Worm (Caenorhabditis elegans): ENCODE data around the gene oac-58.

oac-58 gene

DNA sequence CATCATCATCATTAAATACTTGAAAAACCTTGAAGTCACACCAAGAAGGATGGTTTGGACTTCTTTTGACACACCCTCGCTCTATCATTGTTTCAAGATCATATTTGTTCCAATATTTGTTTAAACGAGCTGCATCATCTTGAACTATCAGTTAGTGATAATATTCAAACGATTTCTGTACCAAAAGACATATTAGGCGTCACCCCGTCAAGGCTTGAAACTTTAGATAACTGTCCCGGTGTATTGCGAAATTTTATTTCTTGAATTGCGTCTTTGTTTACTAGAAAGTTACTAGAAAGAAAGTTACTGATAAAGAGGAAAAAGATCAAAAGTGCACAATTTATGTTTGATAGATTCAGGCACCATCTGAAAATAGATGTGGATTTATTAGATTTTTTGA lies 5.5 kb downstream of the oac-58 start (continued):
- no peak for TF ChIP-seq vab-7 (GFP tag; IDR thresholded peaks at IDR 0.05)
- TF ChIP-seq mxl-3 (GFP tag; optimal IDR thresholded peaks at IDR 0.05): no peak
- TF ChIP-seq unc-62 (GFP tag; optimal IDR thresholded peaks at IDR 0.05 in 1 of 2): peak in 1 of 2 experiments; percentile 9
- TF ChIP-seq unc-62 (tag; optimal IDR thresholded peaks at IDR 0.05): no peak
- peak; percentile 70 for TF ChIP-seq dve-1 (tag; optimal IDR thresholded peaks at IDR 0.05; ENCODE audit: insufficient read depth)
- no peak for TF ChIP-seq madf-9 (GFP tag; conservative IDR thresholded peaks at IDR 0.05)
- TF ChIP-seq nhr-28 (tag; optimal IDR thresholded peaks at IDR 0.05): peak; percentile 31
- TF ChIP-seq egl-43 (GFP tag; IDR thresholded peaks at IDR 0.05): no peak
- no peak for TF ChIP-seq set-16 (GFP tag; IDR thresholded peaks at IDR 0.05)
- TF ChIP-seq D1046.2 (GFP tag; IDR thresholded peaks at IDR 0.05): no peak
- TF ChIP-seq nhr-48 (tag; optimal IDR thresholded peaks at IDR 0.05): peak; percentile 22
- TF ChIP-seq ceh-32 (tag; optimal IDR thresholded peaks at IDR 0.05; ENCODE audit: poor library complexity): no peak
- no peak for TF ChIP-seq tag-97 (GFP tag; IDR thresholded peaks at IDR 0.05)

DNA sequence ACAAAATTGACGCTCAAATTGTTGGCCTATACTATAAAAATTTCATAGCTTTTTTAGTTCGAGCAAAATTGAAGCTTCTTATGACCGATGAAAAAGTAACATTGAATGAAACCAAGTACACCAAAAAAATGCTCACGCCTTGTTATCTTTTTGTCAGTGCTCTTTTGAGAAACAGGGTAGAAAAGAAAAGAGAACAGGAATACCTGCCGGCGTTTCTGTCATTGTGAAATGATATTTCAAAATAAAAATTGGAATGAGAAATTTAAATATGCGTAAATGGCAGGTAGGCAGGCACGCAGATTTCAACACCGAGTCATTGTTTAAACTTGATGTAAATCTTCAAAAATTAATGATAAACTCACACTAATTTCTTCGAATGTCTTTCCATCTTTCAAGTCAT lies 6.7 kb downstream of the oac-58 start:
- no peak for TF ChIP-seq nhr-25 (tag; optimal IDR thresholded peaks at IDR 0.05; ENCODE audit: borderline replicate concordance, insufficient read depth)
- peak; percentile 17 for TF ChIP-seq dve-1 (tag; optimal IDR thresholded peaks at IDR 0.05; ENCODE audit: insufficient read depth)
- peak; percentile 41; the same call in 1 of the 2 replicates for TF ChIP-seq dmd-6 (GFP tag; IDR thresholded peaks at IDR 0.05)
- no peak for TF ChIP-seq daf-16 (GFP tag; optimal IDR thresholded peaks at IDR 0.05)
- TF ChIP-seq daf-16 (tag; optimal IDR thresholded peaks at IDR 0.05): peak; percentile 13
- no peak for TF ChIP-seq ztf-7 (tag; optimal IDR thresholded peaks at IDR 0.05)
- no peak for TF ChIP-seq F10B5.3 (tag; optimal IDR thresholded peaks at IDR 0.05)
- no peak for TF ChIP-seq cey-2 (tag; optimal IDR thresholded peaks at IDR 0.05; ENCODE audit: borderline replicate concordance, insufficient read depth)

DNA sequence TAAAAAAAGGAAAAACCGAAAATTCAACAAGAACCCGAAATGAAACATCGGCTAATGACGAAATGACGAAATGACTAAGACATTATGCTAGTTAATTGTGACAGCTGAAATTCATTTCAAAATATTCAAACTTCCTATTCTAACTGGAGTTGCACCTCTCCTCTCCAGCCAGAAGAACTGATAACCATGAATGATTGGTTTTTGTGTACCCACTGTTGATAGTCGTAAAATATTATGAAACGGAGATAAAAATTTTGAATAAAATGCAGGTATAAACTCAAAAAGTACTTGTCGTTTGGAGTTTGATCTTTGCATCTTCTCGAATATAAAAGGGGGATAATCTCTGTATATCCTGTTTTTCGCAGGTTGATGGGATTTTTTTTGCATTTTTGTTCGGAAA lies 8.6 kb downstream of the oac-58 start:
- no peak for TF ChIP-seq Y105C5A.15 (GFP tag; IDR thresholded peaks at IDR 0.05)
- no peak for TF ChIP-seq ceh-62 (tag; optimal IDR thresholded peaks at IDR 0.05)
- TF ChIP-seq F10B5.3 (tag; optimal IDR thresholded peaks at IDR 0.05): no peak
- peak; percentile 76 for TF ChIP-seq nhr-28 (tag; optimal IDR thresholded peaks at IDR 0.05)
- TF ChIP-seq lin-1 (GFP tag; IDR thresholded peaks at IDR 0.05): no peak
- peak; percentile 54 for TF ChIP-seq dve-1 (tag; optimal IDR thresholded peaks at IDR 0.05; ENCODE audit: insufficient read depth)
- TF ChIP-seq lin-38 (GFP tag; IDR thresholded peaks at IDR 0.05): no peak
- TF ChIP-seq F49E8.2 (tag; optimal IDR thresholded peaks at IDR 0.05; ENCODE audit: borderline replicate concordance): no peak
- TF ChIP-seq tag-97 (GFP tag; IDR thresholded peaks at IDR 0.05): no peak
- no peak for TF ChIP-seq mes-2 (tag; optimal IDR thresholded peaks at IDR 0.05; ENCODE audit: poor library complexity, severe bottlenecking)
- no peak for TF ChIP-seq spr-1 (tag; optimal IDR thresholded peaks at IDR 0.05)
- TF ChIP-seq aly-2 (tag; optimal IDR thresholded peaks at IDR 0.05): no peak
- no peak for TF ChIP-seq arid-1 (GFP tag; conservative IDR thresholded peaks at IDR 0.05)
- TF ChIP-seq tra-1 (GFP tag; IDR thresholded peaks at IDR 0.05): no peak
- TF ChIP-seq hlh-11 (tag; optimal IDR thresholded peaks at IDR 0.05): peak; percentile 20
- peak; percentile 89 for TF ChIP-seq pqm-1 (tag; optimal IDR thresholded peaks at IDR 0.05)
- TF ChIP-seq dmd-8 (GFP tag; IDR thresholded peaks at IDR 0.05): no peak
- TF ChIP-seq ceh-44 (GFP tag; IDR thresholded peaks at IDR 0.05): no peak
- no peak for TF ChIP-seq daf-8 (GFP tag; IDR thresholded peaks at IDR 0.05)
- TF ChIP-seq hmg-1.1 (GFP tag; IDR thresholded peaks at IDR 0.05): no peak
- TF ChIP-seq nhr-25 (tag; optimal IDR thresholded peaks at IDR 0.05; ENCODE audit: borderline replicate concordance, insufficient read depth): no peak
- no peak for TF ChIP-seq saeg-2 (GFP tag; IDR thresholded peaks at IDR 0.05)
- TF ChIP-seq php-3 (GFP tag; IDR thresholded peaks at IDR 0.05): peak; percentile 66
- no peak for TF ChIP-seq F44E2.7 (GFP tag; IDR thresholded peaks at IDR 0.05)
- no peak for TF ChIP-seq zfp-3 (GFP tag; conservative IDR thresholded peaks at IDR 0.05)
- TF ChIP-seq nhr-10 (tag; optimal IDR thresholded peaks at IDR 0.05): no peak
- TF ChIP-seq ctbp-1 (GFP tag; IDR thresholded peaks at IDR 0.05): no peak
- no peak for TF ChIP-seq daf-16 (GFP tag; optimal IDR thresholded peaks at IDR 0.05)
- peak; percentile 48 for TF ChIP-seq daf-16 (tag; optimal IDR thresholded peaks at IDR 0.05)
- TF ChIP-seq set-16 (GFP tag; IDR thresholded peaks at IDR 0.05): no peak
- no peak for TF ChIP-seq dpl-1 (GFP tag; optimal IDR thresholded peaks at IDR 0.05)
- TF ChIP-seq nhr-6 (tag; optimal IDR thresholded peaks at IDR 0.05): no peak
- no peak for TF ChIP-seq Y75B8A.6 (GFP tag; IDR thresholded peaks at IDR 0.05)
- no peak for TF ChIP-seq daf-12 (tag; optimal IDR thresholded peaks at IDR 0.05)
- no peak for TF ChIP-seq ztf-7 (tag; optimal IDR thresholded peaks at IDR 0.05)
